Fruit fly (Drosophila melanogaster) S2 (cell line): Measurements from ENCODE around the gene TotF.

Source experiments
- CG8478 ChIP-seq: fragments of >200 bp; optimal IDR thresholded peaks from 2 replicates; lab custom pipeline; 2018
- CTCF ChIP-seq, 2 experiments: fragments of >200 bp; optimal IDR thresholded peaks; 2 replicates each; lab custom pipeline; 2018

dm6 chr2L:19917860-19918259 lies 5.7 kb upstream of the TotF start:
- TF ChIP-seq CG8478 (lab: Kevin White, UChicago), result no peak
- TF ChIP-seq CTCF (optimal IDR thresholded peaks at IDR 0.05; lab: Kevin White, UChicago), result no peak
